Worm (Caenorhabditis elegans): ENCODE data around the gene cct-5.

DNA sequence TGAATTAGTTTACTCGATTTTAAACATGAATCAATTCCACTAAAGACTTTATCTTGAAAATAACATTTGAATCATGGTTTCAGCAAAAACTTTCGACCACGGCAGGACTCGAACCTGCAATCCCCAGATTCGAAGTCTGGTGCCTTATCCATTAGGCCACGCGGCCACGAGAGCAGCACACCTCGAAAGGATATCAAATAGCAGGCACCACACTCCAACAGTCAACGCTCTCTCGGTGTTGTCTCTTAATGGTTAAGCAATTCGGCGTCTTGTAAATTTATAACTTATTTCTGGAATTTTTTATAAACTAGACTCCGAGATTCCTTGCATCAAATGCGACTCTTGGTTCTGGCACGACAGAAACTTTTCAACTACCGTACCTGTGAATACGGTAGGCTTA, 37.1 kb downstream of the cct-5 start:
- TF ChIP-seq dao-5 (tag; optimal IDR thresholded peaks at IDR 0.05) (peak; percentile 50), W03F9.2 (tag; optimal IDR thresholded peaks at IDR 0.05) (peak; percentile 38), him-1 (tag; optimal IDR thresholded peaks at IDR 0.05) (peak; percentile 65)
